Worm (Caenorhabditis elegans) whole organism, L4 larva: ENCODE measurements around the gene bar-1.

ENCODE experiments used
- nhr-11 ChIP-seq: fragments of 150-350 bp; optimal IDR thresholded peaks from 2 replicates; lab custom pipeline; 2014; ENCODE audit warnings: missing biosample characterization, missing genetic modification characterization
- nhr-237 ChIP-seq: sonication (generic microtip); optimal IDR thresholded peaks from 2 replicates; lab custom pipeline; 2017; ENCODE audit warnings: missing biosample characterization, missing genetic modification characterization
- nhr-76 ChIP-seq: fragments of 150-350 bp; optimal IDR thresholded peaks from 2 replicates; lab custom pipeline; 2014; ENCODE audit warnings: missing biosample characterization, missing genetic modification characterization
- nhr-77 ChIP-seq: fragments of 150-350 bp; optimal IDR thresholded peaks from 2 replicates; lab custom pipeline; 2014; ENCODE audit warnings: missing biosample characterization, missing genetic modification characterization
- unc-62 ChIP-seq, 3 experiments: fragments of 150-350 bp in 1 of 3; sonication (generic microtip); optimal IDR thresholded peaks in 2 of 3; peaks in 1 of 3; 1 replicate in 1 of 3; 2 replicates in 2 of 3; lab custom pipeline; 2014 to 2017; ENCODE audit warnings: missing biosample characterization in 3 of 3, missing genetic modification characterization in 3 of 3, missing genetic modification reagents in 3 of 3, missing genotype in 1 of 3

- TF ChIP-seq nhr-11 (peak; percentile 6), nhr-237 (tag; lab: Kevin White, UChicago) (no peak), nhr-76 (tag; lab: Kevin White, UChicago) (no peak), nhr-77 (no peak), unc-62 (GFP tag; optimal IDR thresholded peaks at IDR 0.05 in 1 of 2; lab: Kevin White, UChicago) (no peak), unc-62 (tag; optimal IDR thresholded peaks at IDR 0.05; lab: Kevin White, UChicago) (no peak)
Measured at ce11 chrX:7210467-7211107, 40.2 kb upstream of the bar-1 start.
